Worm (Caenorhabditis elegans): Measurements from ENCODE around the gene T05B4.9.
A peak's percentile ranks its signal among the peaks of the same experiment; 100 is the strongest.

The T05B4.9 gene

DNA sequence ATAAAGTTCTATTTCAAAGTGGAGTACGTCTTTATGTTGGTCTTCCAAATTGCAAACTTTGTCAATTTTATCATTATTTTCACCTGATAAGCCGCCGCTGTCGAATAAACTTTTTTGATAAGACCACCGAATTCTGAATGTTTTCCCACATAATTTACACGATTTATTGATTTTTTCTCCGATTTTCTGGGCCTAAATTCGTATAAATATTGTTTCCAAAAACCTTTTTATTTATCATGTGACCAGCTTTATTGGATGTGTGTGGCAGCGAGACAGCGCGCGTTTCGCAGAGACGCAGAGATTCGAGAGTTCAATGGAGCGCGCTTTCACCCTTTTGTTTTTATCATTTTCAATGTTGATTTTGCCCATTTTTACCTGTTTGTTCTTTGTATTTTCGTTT lies 24.8 kb upstream of the T05B4.9 start (continued):
- peak; percentile 85 to 91 for TF ChIP-seq lsy-2 (tag; optimal IDR thresholded peaks at IDR 0.05)
- peak; percentile 83 for TF ChIP-seq isw-1 (GFP tag; IDR thresholded peaks at IDR 0.05)
- no peak for TF ChIP-seq lir-3 (tag; optimal IDR thresholded peaks at IDR 0.05; ENCODE audit: poor library complexity)
- TF ChIP-seq rnt-1 (tag; optimal IDR thresholded peaks at IDR 0.05): peak; percentile 89
- TF ChIP-seq ets-5 (GFP tag; IDR thresholded peaks at IDR 0.05): no peak
- TF ChIP-seq C16A3.4 (tag; optimal IDR thresholded peaks at IDR 0.05): peak; percentile 32
- peak; percentile 90 for TF ChIP-seq nhr-19 (GFP tag; conservative IDR thresholded peaks at IDR 0.05)
- TF ChIP-seq ceh-82 (tag; optimal IDR thresholded peaks at IDR 0.05): peak; percentile 26 to 86 (median 73)
- TF ChIP-seq unc-130 (tag; optimal IDR thresholded peaks at IDR 0.05): peak; percentile 70
- peak in 1 of 2 experiments; percentile 31 for TF ChIP-seq ztf-11 (tag; optimal IDR thresholded peaks at IDR 0.05)
- peak; percentile 14 for TF ChIP-seq sox-4 (tag; optimal IDR thresholded peaks at IDR 0.05)
- no peak for TF ChIP-seq sptf-1 (tag; optimal IDR thresholded peaks at IDR 0.05)
- TF ChIP-seq pax-3 (tag; optimal IDR thresholded peaks at IDR 0.05): peak; percentile 74
- TF ChIP-seq jun-1 (tag; optimal IDR thresholded peaks at IDR 0.05): peak; percentile 26
- TF ChIP-seq hpl-2 (GFP tag; optimal IDR thresholded peaks at IDR 0.05): no peak
- no peak for TF ChIP-seq unc-98 (GFP tag; IDR thresholded peaks at IDR 0.05)
- TF ChIP-seq aha-1 (tag; optimal IDR thresholded peaks at IDR 0.05): peak; percentile 70
- TF ChIP-seq snu-23 (GFP tag; optimal IDR thresholded peaks at IDR 0.05): peak; percentile 93
- no peak for TF ChIP-seq C04F5.9 (tag; optimal IDR thresholded peaks at IDR 0.05)
- TF ChIP-seq hlh-17 (GFP tag; optimal IDR thresholded peaks at IDR 0.05; ENCODE audit: borderline replicate concordance): no peak
- no peak for TF ChIP-seq nhr-76 (tag; optimal IDR thresholded peaks at IDR 0.05)
- TF ChIP-seq sup-37 (GFP tag; optimal IDR thresholded peaks at IDR 0.05): peak; percentile 76
- TF ChIP-seq skn-1 (tag; optimal IDR thresholded peaks at IDR 0.05): peak; percentile 89
- TF ChIP-seq zag-1 (tag; optimal IDR thresholded peaks at IDR 0.05): no peak
- peak in 2 of 6 experiments; percentile 74 to 94 for TF ChIP-seq elt-3 (tag; optimal IDR thresholded peaks at IDR 0.05)
- no peak for TF ChIP-seq C34B4.2 (tag; optimal IDR thresholded peaks at IDR 0.05)
- peak; percentile 91 for TF ChIP-seq nhr-85 (tag)
- TF ChIP-seq nhr-28 (tag; optimal IDR thresholded peaks at IDR 0.05): no peak
- no peak for TF ChIP-seq nhr-84 (tag; optimal IDR thresholded peaks at IDR 0.05)
- peak; percentile 67 for TF ChIP-seq ztf-4 (tag; optimal IDR thresholded peaks at IDR 0.05)
- peak; percentile 5 for TF ChIP-seq zip-4 (GFP tag; optimal IDR thresholded peaks at IDR 0.05)
- TF ChIP-seq swsn-7 (tag; optimal IDR thresholded peaks at IDR 0.05): peak; percentile 92
- TF ChIP-seq tbx-2 (tag; optimal IDR thresholded peaks at IDR 0.05): peak; percentile 92
- TF ChIP-seq elt-2 (tag; optimal IDR thresholded peaks at IDR 0.05): peak; percentile 69
- TF ChIP-seq unc-62 (GFP tag; optimal IDR thresholded peaks at IDR 0.05): no peak
- peak; percentile 28 for TF ChIP-seq nhr-237 (tag; optimal IDR thresholded peaks at IDR 0.05)
- peak; percentile 61 for TF ChIP-seq egl-13 (tag; optimal IDR thresholded peaks at IDR 0.05)
- TF ChIP-seq lin-15B (tag; optimal IDR thresholded peaks at IDR 0.05): peak; percentile 23
- TF ChIP-seq efl-1 (optimal IDR thresholded peaks at IDR 0.05): peak; percentile 84 to 85
- peak; percentile 77 to 97 for TF ChIP-seq efl-1 (GFP tag; optimal IDR thresholded peaks at IDR 0.05 in 1 of 2)
- TF ChIP-seq F16B12.6 (tag; optimal IDR thresholded peaks at IDR 0.05): peak; percentile 42
- no peak for TF ChIP-seq ceh-63 (GFP tag; optimal IDR thresholded peaks at IDR 0.05)
- TF ChIP-seq mab-9 (GFP tag; IDR thresholded peaks at IDR 0.05): peak; percentile 71
- no peak for TF ChIP-seq alr-1 (tag; optimal IDR thresholded peaks at IDR 0.05; ENCODE audit: borderline replicate concordance)
- no peak for TF ChIP-seq nhr-12 (tag; optimal IDR thresholded peaks at IDR 0.05)
- TF ChIP-seq nhr-71 (tag; optimal IDR thresholded peaks at IDR 0.05): peak; percentile 96
